Fruit fly (Drosophila melanogaster): ENCODE measurements around the gene CG11380.

Gene CG11380

DNA sequence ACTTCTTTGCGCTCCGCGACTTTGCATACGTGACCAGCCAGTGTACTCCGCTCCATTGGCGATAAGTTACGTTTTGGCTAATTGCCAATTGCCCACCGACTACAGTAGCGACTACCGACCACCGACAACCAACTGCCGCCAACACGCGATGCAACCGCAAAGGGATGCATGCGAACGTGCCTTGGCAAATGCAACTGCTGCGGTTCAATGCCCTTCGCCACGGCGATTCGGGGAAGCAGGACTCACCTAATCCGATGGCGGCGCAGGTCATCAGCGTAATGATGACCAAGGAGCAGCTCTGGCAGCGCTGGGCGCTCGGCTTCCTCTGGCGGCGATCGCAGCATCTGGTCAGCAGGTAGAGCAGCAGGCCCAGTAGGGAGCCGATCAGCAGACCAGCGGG lies 34.8 kb downstream of the CG11380 start:
- TF ChIP-seq CG17328 (GFP tag; IDR thresholded peaks at IDR 0.05) (no peak), Med (GFP tag) (peak; percentile 63), CG16815 (GFP tag; optimal IDR thresholded peaks at IDR 0.05) (no peak), zen (tag; optimal IDR thresholded peaks at IDR 0.05) (peak; percentile 48)

DNA sequence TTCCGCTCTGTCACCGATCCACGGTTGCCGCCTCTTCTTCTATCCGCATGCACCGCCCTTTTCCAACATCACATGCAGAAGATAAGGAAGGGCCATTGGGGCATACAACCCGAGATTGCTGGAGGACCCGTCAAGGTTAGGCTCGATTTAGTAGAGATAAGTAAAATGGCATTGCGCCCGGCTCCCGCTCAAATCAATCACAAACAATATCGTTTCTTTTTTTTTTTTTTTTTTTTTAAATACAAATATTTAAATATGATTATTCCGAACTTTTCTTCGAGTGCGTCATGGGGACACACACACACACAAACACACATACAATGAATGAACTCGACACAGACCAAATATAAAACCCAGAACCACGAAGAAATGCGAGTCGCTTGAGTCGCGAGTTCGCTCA lies 38.0 kb downstream of the CG11380 start:
- TF ChIP-seq dan (GFP tag; IDR thresholded peaks at IDR 0.05) (no peak), CG4617 (GFP tag; optimal IDR thresholded peaks at IDR 0.05; ENCODE audit: borderline replicate concordance) (no peak), mirr (GFP tag; optimal IDR thresholded peaks at IDR 0.05) (no peak), rib (GFP tag; IDR thresholded peaks at IDR 0.05) (no peak), dmrt11E (tag; optimal IDR thresholded peaks at IDR 0.05) (peak; percentile 15), Blimp-1 (GFP tag; optimal IDR thresholded peaks at IDR 0.05) (peak; percentile 27), CG14710 (tag; optimal IDR thresholded peaks at IDR 0.05) (peak; percentile 6), BtbVII (GFP tag; optimal IDR thresholded peaks at IDR 0.05) (no peak), cg (GFP tag; optimal IDR thresholded peaks at IDR 0.05) (peak; percentile 21), CG14441 (GFP tag; IDR thresholded peaks at IDR 0.05) (no peak), wdn (GFP tag; IDR thresholded peaks at IDR 0.05) (no peak), CG18262 (tag; optimal IDR thresholded peaks at IDR 0.05) (peak; percentile 29), CG17385 (GFP tag; optimal IDR thresholded peaks at IDR 0.05) (no peak), ftz-f1 (GFP tag; optimal IDR thresholded peaks at IDR 0.05) (no peak), CG2202 (tag; optimal IDR thresholded peaks at IDR 0.05) (no peak), prd (optimal IDR thresholded peaks at IDR 0.05) (no peak), prd (GFP tag; IDR thresholded peaks at IDR 0.05) (peak; percentile 18; the same call in 1 of the 3 replicates), Ssrp (tag; optimal IDR thresholded peaks at IDR 0.05) (peak; percentile 16), ATbp (GFP tag; optimal IDR thresholded peaks at IDR 0.05) (peak; percentile 3), otp (GFP tag; IDR thresholded peaks at IDR 0.05) (peak; percentile 13; the same call in 1 of the 3 replicates), CG12299 (tag; optimal IDR thresholded peaks at IDR 0.05) (no peak), sr (GFP tag; IDR thresholded peaks at IDR 0.05) (no peak), CG3407 (GFP tag; optimal IDR thresholded peaks at IDR 0.05) (peak; percentile 10), Pdp1 (GFP tag; optimal IDR thresholded peaks at IDR 0.05) (no peak), row (GFP tag; IDR thresholded peaks at IDR 0.05) (peak; percentile 51; the same call in 2 of the 3 replicates), ap (GFP tag; IDR thresholded peaks at IDR 0.05) (no peak), Dbx (GFP tag; IDR thresholded peaks at IDR 0.05) (no peak), CG6175 (GFP tag; IDR thresholded peaks at IDR 0.05) (no peak), CG11247 (GFP tag; IDR thresholded peaks at IDR 0.05) (no peak), CG4820 (GFP tag; optimal IDR thresholded peaks at IDR 0.05) (no peak), CG2712 (tag; optimal IDR thresholded peaks at IDR 0.05) (peak; percentile 40), Med (GFP tag) (peak; percentile 42), CG10147 (GFP tag; optimal IDR thresholded peaks at IDR 0.05) (no peak), Scr (GFP tag; IDR thresholded peaks at IDR 0.05; ENCODE audit: partially characterized antibody) (no peak), D19A (tag; optimal IDR thresholded peaks at IDR 0.05) (peak; percentile 2), eve (GFP tag; optimal IDR thresholded peaks at IDR 0.05) (no peak), NC2β (GFP tag; optimal IDR thresholded peaks at IDR 0.05) (no peak), sens (GFP tag) (peak; percentile 60), ham (GFP tag; IDR thresholded peaks at IDR 0.05) (no peak), Abd-B (GFP tag; optimal IDR thresholded peaks at IDR 0.05) (no peak), CG43689 (GFP tag; IDR thresholded peaks at IDR 0.05) (no peak), Drgx (GFP tag; IDR thresholded peaks at IDR 0.05) (peak; percentile 18; the same call in 1 of the 2 replicates), CG18764 (GFP tag; optimal IDR thresholded peaks at IDR 0.05) (no peak), Xrp1 (GFP tag; IDR thresholded peaks at IDR 0.05) (peak; percentile 58), nmo (GFP tag; optimal IDR thresholded peaks at IDR 0.05) (no peak), CG32772 (GFP tag; IDR thresholded peaks at IDR 0.05) (0 out of 2 replicates have a peak, but pooled peaks have one; percentile 23), bsh (GFP tag; optimal IDR thresholded peaks at IDR 0.05) (peak in 1 of 2 experiments; percentile 35)
